Fruit fly (Drosophila melanogaster) whole organism, embryonic: ENCODE data around the gene CG3634.

Experiments
- ATbp ChIP-seq: fragments of 200-800 bp; sonication (Bioruptor generic); optimal IDR thresholded peaks from 2 replicates; lab custom pipeline; 2017; ENCODE audit warnings: missing biosample characterization, mild to moderate bottlenecking, missing genetic modification characterization, missing genetic modification reagents
- Antp ChIP-seq: fragments of 200-800 bp; sonication (Bioruptor generic); optimal IDR thresholded peaks from 3 replicates; lab custom pipeline; 2016; ENCODE audit warnings: missing biosample characterization, missing genetic modification characterization
- Atf6 ChIP-seq: fragments of 200-800 bp; sonication (Bioruptor generic); IDR thresholded peaks from 2 replicates; pipeline ENCODE4 v1.3.6; 2022; ENCODE audit warnings: missing biosample characterization, missing genetic modification characterization
- Bteb2 ChIP-seq: fragments of 200-800 bp; sonication (Bioruptor generic); optimal IDR thresholded peaks from 2 replicates; lab custom pipeline; 2016; ENCODE audit warnings: missing biosample characterization, missing genetic modification characterization
- CG10654 ChIP-seq: fragments of 200-800 bp; sonication (Bioruptor generic); optimal IDR thresholded peaks from 2 replicates; lab custom pipeline; 2016; ENCODE audit warnings: missing biosample characterization, missing genetic modification characterization
- CG13123 ChIP-seq: fragments of 200-800 bp; sonication (Bioruptor generic); optimal IDR thresholded peaks from 2 replicates; lab custom pipeline; 2016; ENCODE audit warnings: missing biosample characterization, missing genetic modification characterization
- CG15073 ChIP-seq: fragments of 200-800 bp; sonication (Bioruptor generic); optimal IDR thresholded peaks from 2 replicates; lab custom pipeline; 2016; ENCODE audit warnings: missing biosample characterization, missing genetic modification characterization
- CG17361 ChIP-seq: fragments of 200-800 bp; sonication (Bioruptor generic); IDR thresholded peaks from 3 replicates; pipeline ENCODE4 v1.3.6; 2022; ENCODE audit warnings: missing biosample characterization, missing genetic modification characterization
- CG17829 ChIP-seq: fragments of 200-800 bp; optimal IDR thresholded peaks from 2 replicates; lab custom pipeline; 2019; ENCODE audit warnings: missing biosample characterization, mild to moderate bottlenecking, missing genetic modification characterization, moderate library complexity
- CG2875 ChIP-seq: fragments of 200-800 bp; sonication (Bioruptor generic); optimal IDR thresholded peaks from 2 replicates; lab custom pipeline; 2017; ENCODE audit warnings: missing biosample characterization, mild to moderate bottlenecking, missing genetic modification characterization, missing genetic modification reagents
- CG31388 ChIP-seq: fragments of 200-800 bp; sonication (Bioruptor generic); optimal IDR thresholded peaks from 2 replicates; lab custom pipeline; 2016; ENCODE audit warnings: missing biosample characterization, missing genetic modification characterization
- CG3847 ChIP-seq: fragments of 200-800 bp; sonication (Bioruptor generic); IDR thresholded peaks from 2 replicates; pipeline ENCODE4 v1.3.6; 2022; ENCODE audit warnings: missing biosample characterization, missing genetic modification characterization
- CG4360 ChIP-seq: fragments of 200-800 bp; sonication (Bioruptor generic); IDR thresholded peaks from 2 replicates; pipeline ENCODE4 v1.3.6; 2022; ENCODE audit warnings: missing biosample characterization, missing genetic modification characterization
- CG4730 ChIP-seq: fragments of 200-800 bp; sonication (Bioruptor generic); IDR thresholded peaks from 2 replicates; pipeline ENCODE4 v1.3.6; 2022; ENCODE audit warnings: missing biosample characterization, missing genetic modification characterization
- CG5953 ChIP-seq: fragments of 200-800 bp; sonication (Bioruptor generic); IDR thresholded peaks from 2 replicates; pipeline ENCODE4 v1.3.6; 2022; ENCODE audit warnings: missing biosample characterization, missing genetic modification characterization
- CG6791 ChIP-seq: fragments of 200-800 bp; sonication (Bioruptor generic); IDR thresholded peaks from 3 replicates; pipeline ENCODE4 v1.3.6; 2022; ENCODE audit warnings: missing biosample characterization, missing genetic modification characterization; ENCODE audit not compliant: partially characterized antibody
- CG6813 ChIP-seq: fragments of 200-800 bp; sonication (Bioruptor generic); optimal IDR thresholded peaks from 2 replicates; lab custom pipeline; 2017; ENCODE audit warnings: missing biosample characterization, missing genetic modification characterization, mild to moderate bottlenecking, moderate library complexity, missing genetic modification reagents
- CG8765 ChIP-seq: fragments of 200-800 bp; sonication (Bioruptor generic); IDR thresholded peaks from 2 replicates; pipeline ENCODE4 v1.3.6; 2022; ENCODE audit warnings: missing biosample characterization, missing genetic modification characterization
- CG9437 ChIP-seq: fragments of 200-800 bp; sonication (Bioruptor generic); optimal IDR thresholded peaks from 2 replicates; lab custom pipeline; 2018; ENCODE audit warnings: missing biosample characterization, mild to moderate bottlenecking, missing genetic modification characterization
- HLH3B ChIP-seq: fragments of 200-800 bp; sonication (Bioruptor generic); IDR thresholded peaks from 2 replicates; pipeline ENCODE4 v1.3.6; 2022; ENCODE audit warnings: missing biosample characterization, missing genetic modification characterization
- HmgZ ChIP-seq: fragments of 200-800 bp; sonication (Bioruptor generic); optimal IDR thresholded peaks from 2 replicates; lab custom pipeline; 2018; ENCODE audit warnings: missing biosample characterization, mild to moderate bottlenecking, missing genetic modification characterization
- Hr3 ChIP-seq: fragments of 200-800 bp; sonication (Bioruptor generic); optimal IDR thresholded peaks from 3 replicates; lab custom pipeline; 2016; ENCODE audit warnings: missing biosample characterization, missing genetic modification characterization
- MESR4 ChIP-seq: fragments of 200-800 bp; sonication (Bioruptor generic); optimal IDR thresholded peaks from 2 replicates; lab custom pipeline; 2018; ENCODE audit warnings: missing biosample characterization, mild to moderate bottlenecking, missing genetic modification characterization, moderate library complexity
- Nf-YA ChIP-seq: fragments of 200-800 bp; sonication (Bioruptor generic); IDR thresholded peaks from 2 replicates; pipeline ENCODE4 v1.3.6; 2022; ENCODE audit warnings: missing biosample characterization, missing genetic modification characterization
- Sox102F ChIP-seq: fragments of 200-800 bp; sonication (Bioruptor generic); optimal IDR thresholded peaks from 2 replicates; lab custom pipeline; 2018; ENCODE audit warnings: missing biosample characterization, mild to moderate bottlenecking, missing genetic modification characterization, moderate library complexity
- br ChIP-seq: fragments of >200 bp; optimal IDR thresholded peaks from 2 replicates; lab custom pipeline; 2017
- bsh ChIP-seq, 2 experiments: fragments of 200-800 bp; sonication (Bioruptor generic); optimal IDR thresholded peaks; 2 replicates each; lab custom pipeline; 2017 to 2018; ENCODE audit warnings: mild to moderate bottlenecking in 2 of 2, missing biosample characterization in 2 of 2, missing genetic modification characterization in 2 of 2, moderate library complexity in 1 of 2
- caup ChIP-seq: fragments of 200-800 bp; sonication (Bioruptor generic); optimal IDR thresholded peaks from 3 replicates; lab custom pipeline; 2017; ENCODE audit warnings: missing biosample characterization, mild to moderate bottlenecking, missing genetic modification characterization, moderate library complexity; ENCODE audit not compliant: severe bottlenecking
- crp ChIP-seq, 2 experiments: fragments of 200-800 bp; sonication (Bioruptor generic); optimal IDR thresholded peaks; 2 replicates in 1 of 2; 3 replicates in 1 of 2; lab custom pipeline; 2017; ENCODE audit warnings: missing biosample characterization in 2 of 2, missing genetic modification characterization in 2 of 2, mild to moderate bottlenecking in 1 of 2, moderate library complexity in 1 of 2
- dan ChIP-seq: fragments of 200-800 bp; sonication (Bioruptor generic); IDR thresholded peaks from 2 replicates; pipeline ENCODE4 v1.3.6; 2022; ENCODE audit warnings: missing biosample characterization, missing genetic modification characterization
- disco-r ChIP-seq: fragments of 200-800 bp; sonication (Bioruptor generic); optimal IDR thresholded peaks from 2 replicates; lab custom pipeline; 2016; ENCODE audit warnings: missing biosample characterization, missing genetic modification characterization
- dm ChIP-seq: fragments of 200-800 bp; sonication (Bioruptor generic); optimal IDR thresholded peaks from 3 replicates; lab custom pipeline; 2016; ENCODE audit warnings: missing biosample characterization, missing genetic modification characterization
- eve ChIP-seq, 2 experiments: fragments of >200 bp; optimal IDR thresholded peaks; 2 replicates each; lab custom pipeline; 2017; ENCODE audit warnings: missing biosample characterization in 2 of 2, missing genetic modification characterization in 2 of 2
- ewg ChIP-seq: fragments of 200-800 bp; sonication (Bioruptor generic); optimal IDR thresholded peaks from 3 replicates; lab custom pipeline; 2017; ENCODE audit warnings: mild to moderate bottlenecking, missing biosample characterization, missing genetic modification reagents, missing genetic modification characterization
- fru ChIP-seq: fragments of >200 bp; optimal IDR thresholded peaks from 2 replicates; lab custom pipeline; 2017
- gfzf ChIP-seq: fragments of 200-800 bp; sonication (Bioruptor generic); optimal IDR thresholded peaks from 2 replicates; lab custom pipeline; 2016; ENCODE audit warnings: missing biosample characterization, mild to moderate bottlenecking, missing genetic modification characterization, moderate library complexity
- grau ChIP-seq: fragments of 200-800 bp; optimal IDR thresholded peaks from 3 replicates; lab custom pipeline; 2019; ENCODE audit warnings: missing biosample characterization, mild to moderate bottlenecking, missing genetic modification characterization, moderate library complexity
- gro ChIP-seq: fragments of 200-800 bp; sonication (Bioruptor generic); optimal IDR thresholded peaks from 2 replicates; lab custom pipeline; 2016; ENCODE audit warnings: missing biosample characterization, missing genetic modification characterization
- h ChIP-seq: fragments of >200 bp; optimal IDR thresholded peaks from 2 replicates; lab custom pipeline; 2017
- ind ChIP-seq: fragments of 200-800 bp; sonication (Bioruptor generic); optimal IDR thresholded peaks from 3 replicates; lab custom pipeline; 2016; ENCODE audit warnings: missing biosample characterization, missing genetic modification characterization
- mirr ChIP-seq: fragments of 200-800 bp; sonication (Bioruptor generic); optimal IDR thresholded peaks from 3 replicates; lab custom pipeline; 2018; ENCODE audit warnings: missing biosample characterization, mild to moderate bottlenecking, missing genetic modification characterization
- pfk ChIP-seq: fragments of 200-800 bp; sonication (Bioruptor generic); optimal IDR thresholded peaks from 2 replicates; lab custom pipeline; 2018; ENCODE audit warnings: missing biosample characterization, mild to moderate bottlenecking, missing genetic modification characterization, moderate library complexity
- phol ChIP-seq: fragments of 200-800 bp; sonication (Bioruptor generic); optimal IDR thresholded peaks from 3 replicates; lab custom pipeline; 2018; ENCODE audit warnings: missing biosample characterization, mild to moderate bottlenecking, missing genetic modification characterization, moderate library complexity
- pros ChIP-seq: fragments of 200-800 bp; sonication (Bioruptor generic); optimal IDR thresholded peaks from 3 replicates; lab custom pipeline; 2019; ENCODE audit warnings: missing biosample characterization, mild to moderate bottlenecking, missing genetic modification characterization, moderate library complexity
- row ChIP-seq: fragments of 200-800 bp; sonication (Bioruptor generic); IDR thresholded peaks from 3 replicates; pipeline ENCODE4 v1.3.6; 2022; ENCODE audit warnings: missing biosample characterization, missing genetic modification characterization
- sim ChIP-seq: fragments of 200-800 bp; sonication (Bioruptor generic); IDR thresholded peaks from 2 replicates; pipeline ENCODE4 v1.3.6; 2022; ENCODE audit warnings: missing biosample characterization, missing genetic modification characterization
- sisA ChIP-seq: fragments of 200-800 bp; sonication (Bioruptor generic); IDR thresholded peaks from 2 replicates; pipeline ENCODE4 v1.3.6; 2022; ENCODE audit warnings: missing biosample characterization, missing genetic modification characterization
- so ChIP-seq: fragments of 200-800 bp; sonication (Bioruptor generic); IDR thresholded peaks from 3 replicates; pipeline ENCODE4 v1.3.6; 2022; ENCODE audit warnings: missing biosample characterization, missing genetic modification characterization
- sob ChIP-seq: fragments of 200-800 bp; sonication (Bioruptor generic); IDR thresholded peaks from 2 replicates; pipeline ENCODE4 v1.3.6; 2022; ENCODE audit warnings: missing biosample characterization, missing genetic modification characterization
- ssp ChIP-seq: fragments of 200-800 bp; sonication (Bioruptor generic); IDR thresholded peaks from 2 replicates; pipeline ENCODE4 v1.3.6; 2022; ENCODE audit warnings: missing biosample characterization, missing genetic modification characterization
- stc ChIP-seq: fragments of 200-800 bp; sonication (Bioruptor generic); IDR thresholded peaks from 2 replicates; pipeline ENCODE4 v1.3.6; 2022; ENCODE audit warnings: missing biosample characterization, missing genetic modification characterization
- tap ChIP-seq: fragments of 200-800 bp; optimal IDR thresholded peaks from 3 replicates; lab custom pipeline; 2019; ENCODE audit warnings: missing biosample characterization, mild to moderate bottlenecking, missing genetic modification characterization, moderate library complexity
- trh ChIP-seq: fragments of 200-800 bp; sonication (Bioruptor generic); optimal IDR thresholded peaks from 2 replicates; lab custom pipeline; 2016; ENCODE audit warnings: missing biosample characterization, missing genetic modification characterization

CG3634 gene

dm6 chr3L:20792693-20793092, 16.4 kb downstream of the CG3634 start, which contains the start of gene Six4 (continued):
- TF ChIP-seq CG10654 (GFP tag; lab: Kevin White, UChicago), result no peak
- no peak for TF ChIP-seq disco-r (GFP tag; lab: Kevin White, UChicago)
- TF ChIP-seq HmgZ (tag; lab: Kevin White, UChicago), result no peak
- no peak for TF ChIP-seq crp (GFP tag; optimal IDR thresholded peaks at IDR 0.05; lab: Kevin White, UChicago)
- no peak for TF ChIP-seq dm (GFP tag; lab: Kevin White, UChicago)
- no peak for TF ChIP-seq gfzf (GFP tag; lab: Kevin White, UChicago)
- TF ChIP-seq CG6791 (GFP tag; lab: Robert Waterston, UW), result no peak
- no peak for TF ChIP-seq sisA
- TF ChIP-seq row (GFP tag; lab: Robert Waterston, UW), result no peak
- peak; percentile 64; the same call in 1 of the 3 replicates for TF ChIP-seq so (GFP tag; lab: Robert Waterston, UW)
- TF ChIP-seq stc (GFP tag; lab: Robert Waterston, UW), result no peak
- TF ChIP-seq bsh (GFP tag; optimal IDR thresholded peaks at IDR 0.05; lab: Kevin White, UChicago), result no peak
- no peak for TF ChIP-seq tap
- TF ChIP-seq HLH3B (GFP tag; lab: Robert Waterston, UW), result no peak
- no peak for TF ChIP-seq gro (GFP tag; lab: Kevin White, UChicago)
- no peak for TF ChIP-seq CG13123 (GFP tag; lab: Kevin White, UChicago)
- no peak for TF ChIP-seq br (lab: Kevin White, UChicago)
- no peak for TF ChIP-seq MESR4 (GFP tag; lab: Kevin White, UChicago)
- no peak for TF ChIP-seq fru (lab: Kevin White, UChicago)
- peak; percentile 56 for TF ChIP-seq phol (tag; lab: Kevin White, UChicago)
- TF ChIP-seq eve (GFP tag; optimal IDR thresholded peaks at IDR 0.05; lab: Kevin White, UChicago), result no peak
- no peak for TF ChIP-seq dan (GFP tag; lab: Robert Waterston, UW)
- no peak for TF ChIP-seq Sox102F (GFP tag; lab: Kevin White, UChicago)
- TF ChIP-seq CG17829 (tag; lab: Kevin White, UChicago), result peak; percentile 41
- no peak for TF ChIP-seq caup (GFP tag; lab: Kevin White, UChicago)
- TF ChIP-seq Hr3 (GFP tag; lab: Kevin White, UChicago), result no peak
- TF ChIP-seq CG5953 (GFP tag; lab: Robert Waterston, UW), result no peak
- no peak for TF ChIP-seq CG15073
- 0 out of 2 replicates have a peak, but pooled peaks have one; percentile 44 for TF ChIP-seq Nf-YA (GFP tag; lab: Robert Waterston, UW)
- 0 out of 2 replicates have a peak, but pooled peaks have one; percentile 44 for TF ChIP-seq sim (GFP tag; lab: Robert Waterston, UW)
- TF ChIP-seq Antp (GFP tag; lab: Kevin White, UChicago), result no peak
- no peak for TF ChIP-seq trh (GFP tag; lab: Kevin White, UChicago)
- TF ChIP-seq sob (GFP tag; lab: Robert Waterston, UW), result no peak
- TF ChIP-seq CG4730 (GFP tag; lab: Robert Waterston, UW), result no peak
- no peak for TF ChIP-seq ATbp (GFP tag; lab: Kevin White, UChicago)
- TF ChIP-seq pros (GFP tag; lab: Kevin White, UChicago), result peak; percentile 26
- TF ChIP-seq mirr (GFP tag; lab: Kevin White, UChicago), result no peak
- TF ChIP-seq grau (tag; lab: Kevin White, UChicago), result no peak
- no peak for TF ChIP-seq CG2875 (GFP tag; lab: Kevin White, UChicago)
- TF ChIP-seq CG4360 (GFP tag; lab: Robert Waterston, UW), result no peak
- TF ChIP-seq CG6813 (GFP tag; lab: Kevin White, UChicago), result peak; percentile 49
- TF ChIP-seq CG31388, result no peak
- TF ChIP-seq CG8765, result no peak
- peak; percentile 99 for TF ChIP-seq pfk (GFP tag; lab: Kevin White, UChicago)
- TF ChIP-seq ind (GFP tag; lab: Kevin White, UChicago), result no peak
- TF ChIP-seq CG17361 (GFP tag; lab: Robert Waterston, UW), result no peak
- TF ChIP-seq CG9437 (GFP tag; lab: Kevin White, UChicago), result no peak
- no peak for TF ChIP-seq Bteb2 (GFP tag; lab: Kevin White, UChicago)
- no peak for TF ChIP-seq Atf6 (GFP tag; lab: Robert Waterston, UW)
- TF ChIP-seq h (lab: Kevin White, UChicago), result no peak
- TF ChIP-seq ssp, result no peak
- TF ChIP-seq ewg (GFP tag; lab: Kevin White, UChicago), result no peak
- TF ChIP-seq CG3847 (GFP tag; lab: Robert Waterston, UW), result no peak
